Fruit fly (Drosophila melanogaster): ENCODE results near the gene BI-1.
A peak's percentile ranks its signal among the peaks of the same experiment; 100 is the strongest.

BI-1 gene

DNA sequence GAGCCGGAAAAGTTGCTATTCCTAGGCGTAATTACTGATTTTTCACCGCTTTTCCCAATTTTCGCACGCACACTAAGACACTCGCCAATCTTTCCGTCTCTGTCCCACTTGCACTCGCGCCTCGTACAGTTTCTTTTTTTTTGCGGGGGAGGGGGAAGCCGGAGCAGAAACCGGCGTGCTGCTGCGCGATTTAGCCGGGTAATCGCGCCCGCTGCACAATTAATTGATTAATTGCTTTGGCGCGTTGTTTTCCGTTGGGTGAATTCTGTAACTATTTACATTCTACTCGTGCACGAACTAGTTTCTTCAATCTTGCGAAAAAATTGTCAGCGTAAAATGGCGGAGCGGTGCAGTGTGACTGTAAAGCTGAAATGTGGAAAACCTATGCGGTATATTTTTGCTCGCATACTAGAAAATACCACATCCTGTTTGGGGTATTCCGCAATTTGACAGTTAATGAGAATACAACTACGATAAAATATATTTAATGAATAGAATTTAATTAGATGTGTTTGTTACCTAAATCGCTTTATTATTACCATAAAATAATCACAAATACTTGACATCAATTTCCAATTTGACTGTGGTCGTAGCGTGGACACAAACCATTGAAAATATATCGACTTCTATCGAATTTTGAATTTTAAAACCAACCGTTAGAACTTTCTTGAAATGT, 6.5 kb upstream of the BI-1 start, which contains the start of gene Cpsf6:
Gene Cpsf6, minus strand, starts transcription at position 362 of the 676 bp plus-strand sequence.
- TF ChIP-seq Snoo (tag; optimal IDR thresholded peaks at IDR 0.05) (no peak), D1 (tag; optimal IDR thresholded peaks at IDR 0.05) (no peak), CG17806 (tag; optimal IDR thresholded peaks at IDR 0.05) (peak; percentile 13), CG9948 (tag; optimal IDR thresholded peaks at IDR 0.05) (peak; percentile 6), Ets98B (GFP tag; IDR thresholded peaks at IDR 0.05) (peak; percentile 19; the same call in 1 of the 2 replicates), CG4496 (GFP tag; IDR thresholded peaks at IDR 0.05) (peak; percentile 42; the same call in 1 of the 3 replicates), CG34367 (tag; optimal IDR thresholded peaks at IDR 0.05) (peak; percentile 17)

DNA sequence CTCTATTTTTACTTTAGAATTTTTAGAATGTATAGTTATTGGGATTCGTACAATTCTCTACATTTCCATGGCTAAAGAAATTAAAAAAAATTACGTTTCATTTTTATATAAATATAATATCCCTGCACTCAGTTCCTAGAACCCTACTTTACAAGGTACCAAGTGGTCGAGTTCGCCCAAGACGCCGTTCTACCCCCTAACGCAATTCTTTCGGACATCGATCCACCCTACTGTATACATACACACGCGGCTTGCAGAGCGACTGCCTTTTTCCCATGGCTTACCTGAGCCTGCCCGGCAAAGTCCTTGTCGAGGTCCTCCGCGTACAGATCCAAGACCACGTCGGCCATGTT, 6.0 kb upstream of the BI-1 start:
- TF ChIP-seq CG34367 (tag; optimal IDR thresholded peaks at IDR 0.05) = no peak
- TF ChIP-seq Pif1A (GFP tag; optimal IDR thresholded peaks at IDR 0.05) = peak; percentile 32
- no peak for TF ChIP-seq EcR (GFP tag; optimal IDR thresholded peaks at IDR 0.05)
- peak; percentile 48; the same call in 1 of the 2 replicates for TF ChIP-seq Ets98B (GFP tag; IDR thresholded peaks at IDR 0.05)
- TF ChIP-seq CG4496 (GFP tag; IDR thresholded peaks at IDR 0.05) = peak; percentile 63; the same call in 2 of the 3 replicates

DNA sequence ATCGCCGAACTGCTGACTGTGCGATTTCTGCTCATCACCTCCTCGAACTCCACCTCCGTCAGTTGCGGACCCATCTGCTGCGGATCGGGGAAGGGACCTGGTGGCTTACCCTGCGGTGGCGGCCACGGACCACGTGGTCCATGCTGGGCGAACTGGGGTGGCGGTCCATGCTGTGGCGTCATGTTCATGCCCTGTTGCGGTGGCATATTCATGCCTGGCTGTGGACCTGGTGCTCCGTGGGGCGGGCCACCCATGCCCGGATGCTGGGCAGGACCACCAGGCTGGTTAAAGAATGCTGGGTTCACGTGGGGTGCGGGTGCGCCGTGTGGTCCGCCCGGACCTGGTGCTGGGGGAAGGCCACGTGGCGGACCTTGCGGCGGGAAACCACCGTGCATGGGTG, 3.5 kb upstream of the BI-1 start:
- TF ChIP-seq CG8301 (tag; optimal IDR thresholded peaks at IDR 0.05) (no peak), fd96Ca (GFP tag; IDR thresholded peaks at IDR 0.05) (peak; percentile 42; the same call in 1 of the 3 replicates)

DNA sequence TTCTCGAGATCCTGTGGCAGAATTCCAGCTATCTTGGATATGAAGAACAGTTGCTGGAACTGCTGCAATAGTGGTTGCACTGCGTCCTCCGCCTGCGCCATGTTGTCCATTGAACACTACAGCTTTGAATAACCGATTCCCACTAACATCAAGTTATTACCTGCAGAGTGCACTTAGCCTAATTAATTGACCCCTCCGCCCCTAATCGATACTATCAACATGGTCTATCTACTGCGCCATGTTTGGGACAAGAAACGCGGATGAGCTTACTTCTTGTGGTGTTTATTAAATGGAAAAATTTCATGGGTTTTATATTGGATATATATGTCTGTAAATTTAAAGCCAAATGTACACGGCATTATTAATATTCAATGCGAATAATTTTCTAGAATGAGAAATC, 1.9 kb downstream of the BI-1 start, which contains the start of gene Gr66a:
Gene Gr66a, minus strand, starts transcription at position 101 of the 400 bp plus-strand sequence.
- TF ChIP-seq D1 (tag; optimal IDR thresholded peaks at IDR 0.05) = no peak
- TF ChIP-seq Pif1A (GFP tag; optimal IDR thresholded peaks at IDR 0.05) = no peak
- no peak for TF ChIP-seq CG9948 (tag; optimal IDR thresholded peaks at IDR 0.05)
- no peak for TF ChIP-seq CG14655 (GFP tag; optimal IDR thresholded peaks at IDR 0.05)
- no peak for TF ChIP-seq EcR (GFP tag; optimal IDR thresholded peaks at IDR 0.05)
- TF ChIP-seq CG12605 (GFP tag; IDR thresholded peaks at IDR 0.05) = no peak
- no peak for TF ChIP-seq rn (GFP tag; IDR thresholded peaks at IDR 0.05)
- TF ChIP-seq Snoo (tag; optimal IDR thresholded peaks at IDR 0.05) = no peak
- TF ChIP-seq CG34367 (tag; optimal IDR thresholded peaks at IDR 0.05) = no peak
- no peak for TF ChIP-seq CG15710 (tag; optimal IDR thresholded peaks at IDR 0.05)

DNA sequence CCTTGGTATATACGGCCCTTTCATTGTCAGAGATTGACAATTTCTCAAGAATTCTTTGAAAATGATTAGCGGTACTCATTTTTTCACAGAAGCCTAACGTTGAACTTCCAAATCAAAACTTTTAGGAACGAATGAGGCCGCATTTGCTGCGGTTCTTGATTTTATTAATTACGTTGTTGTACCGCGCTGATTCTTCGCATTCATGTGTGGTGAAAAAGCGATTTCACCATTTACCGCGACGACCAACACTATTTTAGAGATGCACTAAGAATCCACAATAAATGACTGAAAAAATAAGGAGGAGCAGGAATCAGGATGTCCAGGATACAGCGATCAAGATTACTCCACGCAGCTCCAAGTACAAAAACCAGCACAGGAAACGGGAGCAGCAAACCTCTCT, 4.8 kb downstream of the BI-1 start, which contains the start of the genes CG7194 and Sbp2:
Gene CG7194, minus strand, starts transcription at position 148 of the 400 bp plus-strand sequence.
Gene Sbp2, plus strand, starts transcription at position 246 of the 400 bp plus-strand sequence.
- no peak for TF ChIP-seq CG15710 (tag; optimal IDR thresholded peaks at IDR 0.05)
- TF ChIP-seq gl (tag; optimal IDR thresholded peaks at IDR 0.05) = peak; percentile 6

DNA sequence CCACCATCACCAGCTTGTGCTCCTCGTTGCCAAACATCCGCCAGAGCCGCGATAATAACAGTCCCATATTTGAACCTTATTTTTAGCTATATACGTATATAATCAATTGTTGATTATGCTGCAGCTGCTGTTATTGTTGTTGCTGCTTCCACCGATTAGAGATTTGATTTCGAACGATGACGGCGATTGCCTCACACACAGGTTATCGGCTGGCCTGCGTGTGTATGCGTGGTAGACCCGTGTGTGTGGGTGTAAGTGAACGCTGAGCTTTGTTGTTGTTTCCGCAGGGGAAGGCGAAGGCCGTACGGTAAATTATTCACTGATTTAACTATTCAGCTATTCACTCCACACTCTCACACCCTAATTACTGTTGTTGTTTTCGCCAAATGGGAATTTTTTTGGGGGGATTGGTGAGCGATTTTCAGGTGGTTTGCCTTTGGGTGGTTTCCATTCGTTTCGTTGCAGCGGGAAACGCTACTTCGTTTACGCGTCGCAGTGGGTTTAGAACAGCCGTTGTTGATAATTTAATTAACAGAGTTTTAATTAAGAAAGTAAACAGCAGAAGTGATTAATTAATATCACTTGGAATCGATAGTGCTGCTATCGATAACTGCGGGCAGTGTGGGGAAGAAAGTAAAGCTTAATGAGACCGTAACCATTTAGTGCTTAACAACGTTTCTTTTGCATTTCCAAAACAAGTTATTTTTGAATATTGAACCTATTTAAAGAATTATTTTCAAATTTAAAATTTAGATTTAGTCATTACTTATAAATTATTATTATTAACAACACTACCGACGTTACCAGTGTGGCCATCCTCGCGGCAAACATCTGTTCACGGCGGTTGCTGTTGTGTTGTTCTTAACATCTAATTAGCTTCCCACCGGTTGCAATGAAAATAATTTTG, 9.3 kb downstream of the BI-1 start, which contains the start of the genes Arl5 and CG13671:
Gene Arl5, minus strand, starts transcription at position 616 of the 907 bp plus-strand sequence.
Gene CG13671, plus strand, starts transcription at position 841 of the 907 bp plus-strand sequence.
- TF ChIP-seq Pif1A (GFP tag; optimal IDR thresholded peaks at IDR 0.05) = no peak
- peak; percentile 54 for TF ChIP-seq CG8159 (tag; optimal IDR thresholded peaks at IDR 0.05)
- no peak for TF ChIP-seq Pif1B (GFP tag; optimal IDR thresholded peaks at IDR 0.05)
- no peak for TF ChIP-seq CG13204 (GFP tag; optimal IDR thresholded peaks at IDR 0.05)
- TF ChIP-seq rn (GFP tag; IDR thresholded peaks at IDR 0.05) = 0 out of 2 replicates have a peak, but pooled peaks have one; percentile 7
- peak; percentile 59 for TF ChIP-seq Ets98B (GFP tag; IDR thresholded peaks at IDR 0.05)
- TF ChIP-seq EcR (GFP tag; optimal IDR thresholded peaks at IDR 0.05) = peak; percentile 5
- TF ChIP-seq D1 (tag; optimal IDR thresholded peaks at IDR 0.05) = no peak
- TF ChIP-seq Snoo (tag; optimal IDR thresholded peaks at IDR 0.05) = peak; percentile 53
- no peak for TF ChIP-seq CG14655 (GFP tag; optimal IDR thresholded peaks at IDR 0.05)
- TF ChIP-seq CG17806 (tag; optimal IDR thresholded peaks at IDR 0.05) = peak; percentile 68
- TF ChIP-seq CG32121 (GFP tag; IDR thresholded peaks at IDR 0.05) = peak; percentile 58; the same call in 1 of the 2 replicates
- TF ChIP-seq CG10348 (GFP tag; IDR thresholded peaks at IDR 0.05) = no peak
- peak; percentile 39 for TF ChIP-seq CG15710 (tag; optimal IDR thresholded peaks at IDR 0.05)
- peak; percentile 80 for TF ChIP-seq fd96Ca (GFP tag; IDR thresholded peaks at IDR 0.05)
- peak; percentile 54 for TF ChIP-seq CG12605 (GFP tag; IDR thresholded peaks at IDR 0.05)
- peak; percentile 37 for TF ChIP-seq CG8301 (tag; optimal IDR thresholded peaks at IDR 0.05)
- TF ChIP-seq CG9948 (tag; optimal IDR thresholded peaks at IDR 0.05) = peak; percentile 41
- peak; percentile 72; the same call in 1 of the 3 replicates for TF ChIP-seq CG4496 (GFP tag; IDR thresholded peaks at IDR 0.05)
- TF ChIP-seq CG34367 (tag; optimal IDR thresholded peaks at IDR 0.05) = no peak
- TF ChIP-seq gl (tag; optimal IDR thresholded peaks at IDR 0.05) = no peak

Data from whole organism, pupa.